Fruit fly (Drosophila melanogaster): ENCODE results near the gene CG14937.

DNA sequence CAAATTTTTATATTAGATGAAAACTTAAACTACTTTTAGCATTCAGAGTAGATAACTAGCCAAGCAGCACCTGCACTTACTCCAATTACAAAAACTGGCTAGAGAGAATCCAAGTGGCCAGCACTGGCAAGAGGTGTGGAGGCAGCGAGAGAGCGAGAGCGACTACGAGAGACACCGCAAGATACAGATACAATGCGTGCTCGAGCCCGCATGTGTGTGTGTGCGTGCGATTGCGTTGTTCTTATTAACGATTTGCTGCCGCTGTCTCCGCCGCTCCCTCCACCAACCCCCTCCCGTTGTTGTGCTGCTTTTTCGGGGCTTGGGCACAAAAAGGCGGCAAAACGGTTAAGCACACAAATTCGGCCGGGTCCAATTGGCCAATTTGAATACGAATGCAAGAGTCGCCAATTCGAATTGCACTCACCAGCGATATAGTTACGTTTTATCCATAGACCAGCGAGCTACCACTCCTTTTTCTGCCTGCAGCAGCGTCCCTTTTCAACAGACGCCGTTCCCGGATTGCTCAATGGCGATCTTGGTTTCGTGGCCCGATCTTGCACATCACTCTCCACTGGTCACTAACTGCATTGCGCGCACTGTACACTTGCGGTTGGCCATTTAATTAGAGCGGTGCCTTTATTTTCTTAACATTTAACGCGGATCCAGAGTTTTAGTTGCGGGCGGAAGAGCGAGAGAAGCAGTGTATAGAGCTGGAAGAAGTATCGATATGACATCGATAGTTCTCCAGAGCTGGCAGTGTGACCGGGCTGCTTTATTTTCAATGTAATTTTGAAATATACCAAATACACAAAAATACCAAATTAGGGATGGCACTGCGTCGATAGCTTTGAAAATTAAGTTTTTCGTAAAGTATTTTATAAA is 15.1 kb upstream of the CG14937 start, which contains the start of gene crol:
- TF ChIP-seq OdsH (GFP tag; optimal IDR thresholded peaks at IDR 0.05) (no peak), ey (GFP tag; optimal IDR thresholded peaks at IDR 0.05) (no peak), lola (GFP tag; optimal IDR thresholded peaks at IDR 0.05) (no peak), psq (GFP tag; optimal IDR thresholded peaks at IDR 0.05) (peak; percentile 78), fru (GFP tag; optimal IDR thresholded peaks at IDR 0.05) (no peak), Dfd (GFP tag; optimal IDR thresholded peaks at IDR 0.05) (no peak), Abd-B (GFP tag; optimal IDR thresholded peaks at IDR 0.05) (no peak), Dif (GFP tag; optimal IDR thresholded peaks at IDR 0.05; ENCODE audit: partially characterized antibody) (peak; percentile 79), GATAd (GFP tag; optimal IDR thresholded peaks at IDR 0.05) (no peak), Hnf4 (GFP tag; optimal IDR thresholded peaks at IDR 0.05) (peak; percentile 33), dsf (GFP tag; optimal IDR thresholded peaks at IDR 0.05; ENCODE audit: borderline replicate concordance) (peak; percentile 0), rgr (GFP tag; optimal IDR thresholded peaks at IDR 0.05) (no peak)
